Worm (Caenorhabditis elegans): Measurements from ENCODE around the gene ctsa-1.1.

DNA sequence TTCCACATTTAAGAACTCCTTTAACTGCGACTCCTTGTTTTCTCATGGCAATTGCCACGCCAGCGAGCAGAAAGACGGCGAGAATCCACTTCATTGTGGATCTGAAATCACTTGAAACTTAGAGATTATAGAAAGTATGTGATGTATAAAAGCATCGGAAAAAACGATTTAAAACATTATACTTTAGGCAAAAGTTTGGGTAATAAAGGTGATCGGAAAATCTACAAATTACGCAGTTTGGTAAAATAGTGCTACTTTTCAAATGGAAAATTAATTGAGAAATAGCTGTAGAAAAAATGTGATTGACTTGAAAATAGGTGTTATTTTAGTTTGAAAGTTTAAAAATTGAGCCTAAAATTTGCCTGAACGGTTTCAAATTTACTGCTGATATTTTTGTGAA lies 9.7 kb upstream of the ctsa-1.1 start, which contains the start of gene ttr-41:
- TF ChIP-seq ztf-11 (tag; optimal IDR thresholded peaks at IDR 0.05) = no peak
- no peak for TF ChIP-seq zip-11 (GFP tag; IDR thresholded peaks at IDR 0.05)
- TF ChIP-seq ama-1 (optimal IDR thresholded peaks at IDR 0.05) = no peak
- TF ChIP-seq pha-4 (GFP tag; IDR thresholded peaks at IDR 0.05) = no peak
- no peak for TF ChIP-seq pha-4 (tag; optimal IDR thresholded peaks at IDR 0.05)
- TF ChIP-seq egl-43 (GFP tag; IDR thresholded peaks at IDR 0.05) = no peak
